Worm (Caenorhabditis elegans): ENCODE data around the gene clu-1.

DNA sequence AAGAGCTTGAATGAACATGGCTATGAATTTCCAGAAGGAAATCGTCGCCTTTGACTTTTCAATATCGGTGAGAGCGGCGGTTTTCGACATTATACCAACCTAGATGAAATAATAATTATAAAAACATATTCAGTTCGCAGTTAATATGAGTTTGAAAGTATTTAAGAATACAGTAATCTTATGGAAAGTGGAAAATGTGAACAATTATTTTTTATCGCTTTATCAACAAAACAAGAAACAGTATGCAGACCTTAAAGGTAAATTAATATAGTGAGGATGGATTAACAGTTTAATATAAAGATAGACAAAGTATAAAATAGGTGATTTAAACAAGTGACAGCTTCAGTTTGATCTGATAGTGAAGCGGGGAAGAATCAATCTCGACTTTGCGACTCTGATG is 37.2 kb upstream of the clu-1 start, which contains the start of gene C48B4.6:
- TF ChIP-seq B0336.3 (GFP tag; IDR thresholded peaks at IDR 0.05) (no peak), rec-8 (tag; optimal IDR thresholded peaks at IDR 0.05) (no peak), F37B4.10 (GFP tag; IDR thresholded peaks at IDR 0.05) (no peak), nfya-1 (tag; optimal IDR thresholded peaks at IDR 0.05; ENCODE audit: borderline replicate concordance, insufficient read depth) (no peak), ama-1 (optimal IDR thresholded peaks at IDR 0.05) (no peak), ama-1 (GFP tag; optimal IDR thresholded peaks at IDR 0.05) (no peak), F55B11.4 (tag; optimal IDR thresholded peaks at IDR 0.05; ENCODE audit: borderline replicate concordance, insufficient read depth) (no peak), Y79H2A.3 (GFP tag; conservative IDR thresholded peaks at IDR 0.05) (no peak), lin-40 (tag; optimal IDR thresholded peaks at IDR 0.05) (no peak)

All from whole organism, young adult.